Fruit fly (Drosophila melanogaster) whole organism, embryonic: Measurements from ENCODE around the gene Sox100B.
A peak's percentile ranks its signal among the peaks of the same experiment; 100 is the strongest.

ENCODE experiments used
- Antp ChIP-seq: fragments of 200-800 bp; sonication (Bioruptor generic); optimal IDR thresholded peaks from 3 replicates; lab custom pipeline; 2016; ENCODE audit warnings: missing biosample characterization, missing genetic modification characterization
- Atf3 ChIP-seq: fragments of 200-800 bp; sonication (Bioruptor generic); optimal IDR thresholded peaks from 3 replicates; lab custom pipeline; 2016; ENCODE audit warnings: missing biosample characterization, missing genetic modification characterization
- CG10979 ChIP-seq: fragments of 200-800 bp; sonication (Bioruptor generic); optimal IDR thresholded peaks from 2 replicates; lab custom pipeline; 2018; ENCODE audit warnings: missing biosample characterization, mild to moderate bottlenecking, missing genetic modification characterization, moderate library complexity
- CG11398 ChIP-seq: fragments of 200-800 bp; sonication (Bioruptor generic); optimal IDR thresholded peaks from 2 replicates; lab custom pipeline; 2016; ENCODE audit warnings: missing biosample characterization, missing genetic modification characterization
- CG11456 ChIP-seq: fragments of 200-800 bp; sonication (Bioruptor generic); IDR thresholded peaks from 3 replicates; pipeline ENCODE4 v1.3.6; 2022; ENCODE audit warnings: missing biosample characterization, missing genetic modification characterization
- CG12769 ChIP-seq: fragments of 200-800 bp; sonication (Bioruptor generic); optimal IDR thresholded peaks from 2 replicates; lab custom pipeline; 2019; ENCODE audit warnings: missing biosample characterization, mild to moderate bottlenecking, missing genetic modification characterization, moderate library complexity
- CG13287 ChIP-seq: fragments of 200-800 bp; sonication (Bioruptor generic); IDR thresholded peaks from 2 replicates; pipeline ENCODE4 v1.3.6; 2022; ENCODE audit warnings: missing biosample characterization, missing genetic modification characterization; ENCODE audit not compliant: partially characterized antibody
- CG15269 ChIP-seq: fragments of 200-800 bp; sonication (Bioruptor generic); optimal IDR thresholded peaks from 2 replicates; lab custom pipeline; 2018; ENCODE audit warnings: missing biosample characterization, mild to moderate bottlenecking, missing genetic modification characterization, moderate library complexity
- CG17359 ChIP-seq: fragments of 200-800 bp; sonication (Bioruptor generic); optimal IDR thresholded peaks from 3 replicates; lab custom pipeline; 2018; ENCODE audit warnings: missing biosample characterization, mild to moderate bottlenecking, missing genetic modification characterization, moderate library complexity
- CG17612 ChIP-seq: fragments of 200-800 bp; sonication (Bioruptor generic); IDR thresholded peaks from 2 replicates; pipeline ENCODE4 v1.3.6; 2022; ENCODE audit warnings: missing biosample characterization, missing genetic modification characterization
- CG30020 ChIP-seq: fragments of 200-800 bp; optimal IDR thresholded peaks from 2 replicates; lab custom pipeline; 2019; ENCODE audit warnings: missing biosample characterization, mild to moderate bottlenecking, missing genetic modification characterization, moderate library complexity
- CG31224 ChIP-seq: fragments of 200-800 bp; sonication (Bioruptor generic); IDR thresholded peaks from 2 replicates; pipeline ENCODE4 v1.3.6; 2022; ENCODE audit warnings: missing biosample characterization, missing genetic modification characterization
- CG31365 ChIP-seq: fragments of 200-800 bp; sonication (Bioruptor generic); optimal IDR thresholded peaks from 2 replicates; lab custom pipeline; 2018; ENCODE audit warnings: missing biosample characterization, mild to moderate bottlenecking, missing genetic modification characterization
- CG34376 ChIP-seq: fragments of 200-800 bp; sonication (Bioruptor generic); optimal IDR thresholded peaks from 2 replicates; lab custom pipeline; 2018; ENCODE audit warnings: missing biosample characterization, mild to moderate bottlenecking, missing genetic modification characterization
- CG4424 ChIP-seq: fragments of 200-800 bp; sonication (Bioruptor generic); optimal IDR thresholded peaks from 3 replicates; lab custom pipeline; 2016; ENCODE audit warnings: missing biosample characterization, missing genetic modification characterization
- CG6654 ChIP-seq: fragments of 200-800 bp; sonication (Bioruptor generic); optimal IDR thresholded peaks from 2 replicates; lab custom pipeline; 2017; ENCODE audit warnings: missing biosample characterization, mild to moderate bottlenecking, missing genetic modification characterization
- CG7745 ChIP-seq: fragments of 200-800 bp; sonication (Bioruptor generic); optimal IDR thresholded peaks from 2 replicates; lab custom pipeline; 2018; ENCODE audit warnings: missing biosample characterization, mild to moderate bottlenecking, missing genetic modification characterization, moderate library complexity
- HHEX ChIP-seq: fragments of 200-800 bp; sonication (Bioruptor generic); optimal IDR thresholded peaks from 3 replicates; lab custom pipeline; 2017; ENCODE audit warnings: missing biosample characterization, mild to moderate bottlenecking, missing genetic modification characterization, missing genetic modification reagents
- HmgZ ChIP-seq: fragments of 200-800 bp; sonication (Bioruptor generic); optimal IDR thresholded peaks from 2 replicates; lab custom pipeline; 2018; ENCODE audit warnings: missing biosample characterization, mild to moderate bottlenecking, missing genetic modification characterization
- Hr39 ChIP-seq: fragments of >200 bp; optimal IDR thresholded peaks from 2 replicates; lab custom pipeline; 2017
- Hr78 ChIP-seq, 2 experiments: fragments of 200-800 bp in 1 of 2; fragments of >200 bp in 1 of 2; sonication (Bioruptor generic) in 1 of 2; optimal IDR thresholded peaks; 2 replicates each; lab custom pipeline; 2017 to 2019; ENCODE audit warnings: missing biosample characterization in 2 of 2, missing genetic modification characterization in 2 of 2, mild to moderate bottlenecking in 1 of 2, moderate library complexity in 1 of 2
- Kr ChIP-seq: fragments of 200-800 bp; sonication (Bioruptor generic); optimal IDR thresholded peaks from 2 replicates; lab custom pipeline; 2017; ENCODE audit warnings: missing biosample characterization, mild to moderate bottlenecking, missing genetic modification characterization
- Med ChIP-seq: fragments of 200-800 bp; sonication (Bioruptor generic); peaks from one replicate; lab custom pipeline; 2016; ENCODE audit warnings: missing biosample characterization, missing genetic modification characterization, mild to moderate bottlenecking, inconsistent platforms, moderate library complexity
- NC2α ChIP-seq: fragments of 200-800 bp; sonication (Bioruptor generic); optimal IDR thresholded peaks from 2 replicates; lab custom pipeline; 2016; ENCODE audit warnings: missing biosample characterization, missing genetic modification characterization
- Rx ChIP-seq: fragments of 200-800 bp; sonication (Bioruptor generic); IDR thresholded peaks from 2 replicates; pipeline ENCODE4 v1.3.6; 2022; ENCODE audit warnings: missing biosample characterization, missing genetic modification characterization
- Sox102F ChIP-seq: fragments of 200-800 bp; sonication (Bioruptor generic); optimal IDR thresholded peaks from 2 replicates; lab custom pipeline; 2018; ENCODE audit warnings: missing biosample characterization, mild to moderate bottlenecking, missing genetic modification characterization, moderate library complexity
- Sry-β ChIP-seq: fragments of 200-800 bp; sonication (Bioruptor generic); optimal IDR thresholded peaks from 2 replicates; lab custom pipeline; 2018; ENCODE audit warnings: missing biosample characterization, mild to moderate bottlenecking, missing genetic modification characterization, moderate library complexity
- Stat92E ChIP-seq, 3 experiments: fragments of >200 bp in 2 of 3; fragments of 200-800 bp in 1 of 3; sonication (Bioruptor generic) in 1 of 3; optimal IDR thresholded peaks; 2 replicates each; lab custom pipeline; 2017 to 2019; ENCODE audit warnings: missing biosample characterization in 3 of 3, missing genetic modification characterization in 3 of 3, mild to moderate bottlenecking in 1 of 3, moderate library complexity in 1 of 3
- bab2 ChIP-seq: fragments of 200-800 bp; sonication (Bioruptor generic); optimal IDR thresholded peaks from 2 replicates; lab custom pipeline; 2016; ENCODE audit warnings: missing biosample characterization, missing genetic modification characterization
- cad ChIP-seq: fragments of >200 bp; optimal IDR thresholded peaks from 2 replicates; lab custom pipeline; 2017; ENCODE audit warnings: missing biosample characterization, missing genetic modification characterization
- ci ChIP-seq: fragments of 200-800 bp; sonication (Bioruptor generic); IDR thresholded peaks from 3 replicates; pipeline ENCODE4 v1.3.6; 2022; ENCODE audit warnings: missing biosample characterization, missing genetic modification characterization
- disco-r ChIP-seq: fragments of 200-800 bp; sonication (Bioruptor generic); optimal IDR thresholded peaks from 2 replicates; lab custom pipeline; 2016; ENCODE audit warnings: missing biosample characterization, missing genetic modification characterization
- dmrt11E ChIP-seq: fragments of 200-800 bp; sonication (Bioruptor generic); optimal IDR thresholded peaks from 3 replicates; lab custom pipeline; 2018; ENCODE audit warnings: missing biosample characterization, mild to moderate bottlenecking, missing genetic modification characterization, moderate library complexity
- dysf ChIP-seq: fragments of 200-800 bp; sonication (Bioruptor generic); IDR thresholded peaks from 3 replicates; pipeline ENCODE4 v1.3.6; 2022; ENCODE audit warnings: missing biosample characterization, missing genetic modification characterization
- hbn ChIP-seq: fragments of 200-800 bp; sonication (Bioruptor generic); IDR thresholded peaks from 2 replicates; pipeline ENCODE4 v1.3.6; 2022; ENCODE audit warnings: missing biosample characterization, missing genetic modification characterization; ENCODE audit not compliant: partially characterized antibody
- insv ChIP-seq, 2 experiments: fragments of 200-800 bp; sonication (Bioruptor generic); optimal IDR thresholded peaks; 3 replicates each; lab custom pipeline; 2016 to 2018; ENCODE audit warnings: missing biosample characterization in 2 of 2, missing genetic modification characterization in 2 of 2
- kah ChIP-seq: fragments of 200-800 bp; sonication (Bioruptor generic); optimal IDR thresholded peaks from 2 replicates; lab custom pipeline; 2018; ENCODE audit warnings: missing biosample characterization, mild to moderate bottlenecking, missing genetic modification characterization
- klu ChIP-seq: fragments of 200-800 bp; sonication (Bioruptor generic); IDR thresholded peaks from 2 replicates; pipeline ENCODE4 v1.3.6; 2022; ENCODE audit warnings: missing biosample characterization, missing genetic modification characterization
- lov ChIP-seq, 2 experiments: fragments of 200-800 bp in 1 of 2; fragments of >200 bp in 1 of 2; sonication (Bioruptor generic) in 1 of 2; IDR thresholded peaks in 1 of 2; optimal IDR thresholded peaks in 1 of 2; 2 replicates in 1 of 2; 3 replicates in 1 of 2; pipeline versions ENCODE4 v1.3.6 to Lab custom; 2017 to 2022; ENCODE audit warnings: missing biosample characterization in 1 of 2, missing genetic modification characterization in 1 of 2
- mirr ChIP-seq: fragments of 200-800 bp; sonication (Bioruptor generic); optimal IDR thresholded peaks from 3 replicates; lab custom pipeline; 2018; ENCODE audit warnings: missing biosample characterization, mild to moderate bottlenecking, missing genetic modification characterization
- nmo ChIP-seq: fragments of 200-800 bp; sonication (Bioruptor generic); optimal IDR thresholded peaks from 2 replicates; lab custom pipeline; 2018; ENCODE audit warnings: missing biosample characterization, mild to moderate bottlenecking, missing genetic modification characterization, moderate library complexity
- peb ChIP-seq: fragments of 200-800 bp; sonication (Bioruptor generic); IDR thresholded peaks from 2 replicates; pipeline ENCODE4 v1.3.6; 2022; ENCODE audit warnings: missing biosample characterization, missing genetic modification characterization
- pnt ChIP-seq: fragments of 200-800 bp; sonication (Bioruptor generic); optimal IDR thresholded peaks from 3 replicates; lab custom pipeline; 2016; ENCODE audit warnings: missing biosample characterization, missing genetic modification characterization
- row ChIP-seq: fragments of 200-800 bp; sonication (Bioruptor generic); IDR thresholded peaks from 3 replicates; pipeline ENCODE4 v1.3.6; 2022; ENCODE audit warnings: missing biosample characterization, missing genetic modification characterization
- sens-2 ChIP-seq: fragments of 200-800 bp; sonication (Bioruptor generic); IDR thresholded peaks from 2 replicates; pipeline ENCODE4 v1.3.6; 2022; ENCODE audit warnings: missing biosample characterization, missing genetic modification characterization
- sr ChIP-seq: fragments of 200-800 bp; sonication (Bioruptor generic); IDR thresholded peaks from 3 replicates; pipeline ENCODE4 v1.3.6; 2022; ENCODE audit warnings: missing biosample characterization, missing genetic modification characterization
- stwl ChIP-seq: fragments of 200-800 bp; sonication (Bioruptor generic); optimal IDR thresholded peaks from 3 replicates; lab custom pipeline; 2018; ENCODE audit warnings: missing biosample characterization, mild to moderate bottlenecking, missing genetic modification characterization, moderate library complexity
- tio ChIP-seq: fragments of 200-800 bp; sonication (Bioruptor generic); optimal IDR thresholded peaks from 2 replicates; lab custom pipeline; 2017; ENCODE audit warnings: missing biosample characterization, missing genetic modification characterization, inconsistent platforms
- wek ChIP-seq: fragments of 200-800 bp; sonication (Bioruptor generic); optimal IDR thresholded peaks from 3 replicates; lab custom pipeline; 2018; ENCODE audit warnings: missing biosample characterization, mild to moderate bottlenecking, missing genetic modification characterization, moderate library complexity
- zen2 ChIP-seq: fragments of 200-800 bp; sonication (Bioruptor generic); IDR thresholded peaks from 3 replicates; pipeline ENCODE4 v1.3.6; 2022; ENCODE audit warnings: missing biosample characterization, missing genetic modification characterization; ENCODE audit not compliant: partially characterized antibody

Gene Sox100B

DNA sequence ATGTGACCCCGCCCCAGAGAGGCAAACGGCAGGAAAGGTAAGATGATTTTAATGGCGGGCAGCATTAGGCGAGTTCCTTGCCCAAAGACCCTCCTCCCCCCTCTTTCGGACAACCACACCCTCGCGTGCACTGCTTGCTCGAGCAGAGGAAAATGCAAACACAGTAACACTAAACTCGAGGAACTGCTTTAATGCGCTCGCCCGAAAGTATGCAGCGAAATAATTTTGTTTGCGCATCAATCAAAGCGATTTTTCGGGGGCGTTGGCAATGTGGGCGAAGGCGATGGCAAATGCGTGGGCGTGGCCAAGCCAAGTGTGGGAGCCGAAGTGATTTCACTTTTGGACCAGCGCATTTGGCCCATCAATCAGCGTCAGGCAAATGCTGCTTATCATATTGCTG is 21.3 kb downstream of the Sox100B start (continued):
- TF ChIP-seq Med (GFP tag; lab: Kevin White, UChicago) (peak; percentile 82), CG30020 (no peak), dysf (GFP tag; lab: Robert Waterston, UW) (0 out of 3 replicates have a peak, but pooled peaks have one; percentile 23), mirr (GFP tag; lab: Kevin White, UChicago) (no peak), Hr39 (no peak), CG6654 (GFP tag; lab: Kevin White, UChicago) (no peak), HHEX (GFP tag; lab: Kevin White, UChicago) (no peak), disco-r (GFP tag; lab: Kevin White, UChicago) (no peak), row (GFP tag; lab: Robert Waterston, UW) (no peak), CG17359 (tag; lab: Kevin White, UChicago) (no peak), CG11398 (no peak), Hr78 (GFP tag; optimal IDR thresholded peaks at IDR 0.05; lab: Kevin White, UChicago) (no peak), dmrt11E (tag; lab: Kevin White, UChicago) (peak; percentile 7), Antp (GFP tag; lab: Kevin White, UChicago) (peak; percentile 17), CG12769 (tag; lab: Kevin White, UChicago) (no peak), CG17612 (GFP tag; lab: Robert Waterston, UW) (0 out of 2 replicates have a peak, but pooled peaks have one; percentile 9), zen2 (GFP tag; lab: Robert Waterston, UW) (no peak), HmgZ (tag; lab: Kevin White, UChicago) (peak; percentile 55), Sry-β (GFP tag; lab: Kevin White, UChicago) (no peak), Stat92E (GFP tag; optimal IDR thresholded peaks at IDR 0.05; lab: Kevin White, UChicago) (no peak), hbn (GFP tag; lab: Robert Waterston, UW) (no peak), Kr (no peak), tio (GFP tag; lab: Kevin White, UChicago) (no peak), Atf3 (no peak), CG15269 (no peak), bab2 (GFP tag; lab: Kevin White, UChicago) (no peak), cad (no peak), CG7745 (tag; lab: Kevin White, UChicago) (no peak), NC2α (no peak), CG11456 (GFP tag; lab: Robert Waterston, UW) (no peak), wek (GFP tag; lab: Kevin White, UChicago) (no peak), peb (GFP tag; lab: Robert Waterston, UW) (no peak), insv (GFP tag; optimal IDR thresholded peaks at IDR 0.05; lab: Kevin White, UChicago) (no peak), Rx (no peak), Sox102F (GFP tag; lab: Kevin White, UChicago) (no peak), klu (GFP tag; lab: Robert Waterston, UW) (0 out of 2 replicates have a peak, but pooled peaks have one; percentile 27), stwl (tag; lab: Kevin White, UChicago) (peak; percentile 40), CG34376 (GFP tag; lab: Kevin White, UChicago) (no peak), lov (optimal IDR thresholded peaks at IDR 0.05; lab: Kevin White, UChicago) (no peak), lov (GFP tag; IDR thresholded peaks at IDR 0.05; lab: Robert Waterston, UW) (no peak), CG10979 (tag; lab: Kevin White, UChicago) (no peak), nmo (GFP tag; lab: Kevin White, UChicago) (peak; percentile 37), CG13287 (GFP tag; lab: Robert Waterston, UW) (peak; percentile 51; the same call in 1 of the 2 replicates), sr (GFP tag; lab: Robert Waterston, UW) (peak; percentile 89), ci (GFP tag; lab: Robert Waterston, UW) (0 out of 3 replicates have a peak, but pooled peaks have one; percentile 57), CG31365 (tag; lab: Kevin White, UChicago) (peak; percentile 96), pnt (GFP tag; lab: Kevin White, UChicago) (no peak), sens-2 (no peak), CG4424 (GFP tag; lab: Kevin White, UChicago) (no peak), kah (GFP tag; lab: Kevin White, UChicago) (no peak), CG31224 (GFP tag; lab: Robert Waterston, UW) (no peak)
